Worm (Caenorhabditis elegans): Measurements from ENCODE around the gene ora-1.

DNA sequence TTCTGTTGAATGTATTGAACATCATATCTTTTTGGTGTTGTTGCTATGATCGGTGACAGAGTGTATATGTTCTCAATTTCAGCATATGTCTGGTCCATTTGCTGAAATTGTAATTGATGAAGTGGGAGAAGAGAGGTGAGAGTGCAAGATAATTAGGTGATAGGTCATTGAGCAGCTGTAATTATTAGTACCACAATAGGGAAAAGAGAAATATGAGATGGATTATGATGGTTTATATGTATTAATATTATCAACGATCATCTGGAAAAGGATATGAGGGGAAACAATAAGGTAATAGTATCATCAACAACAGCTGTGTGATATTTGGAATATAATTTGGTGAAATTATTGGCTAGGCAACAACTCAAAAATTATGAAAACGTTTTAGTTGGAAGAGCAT, 34.6 kb downstream of the ora-1 start, which contains the start of gene Y42H9B.3:
- TF ChIP-seq unc-86 (tag; optimal IDR thresholded peaks at IDR 0.05) (no peak), pqm-1 (tag; optimal IDR thresholded peaks at IDR 0.05) (no peak), ceh-45 (GFP tag; IDR thresholded peaks at IDR 0.05) (no peak), pax-1 (tag; optimal IDR thresholded peaks at IDR 0.05) (no peak), rnt-1 (tag; optimal IDR thresholded peaks at IDR 0.05) (no peak), ceh-9 (tag; optimal IDR thresholded peaks at IDR 0.05) (no peak), ets-4 (tag; optimal IDR thresholded peaks at IDR 0.05) (no peak), tbx-2 (tag; optimal IDR thresholded peaks at IDR 0.05) (no peak), pag-3 (tag; optimal IDR thresholded peaks at IDR 0.05; ENCODE audit: borderline replicate concordance) (no peak), ceh-48 (tag; optimal IDR thresholded peaks at IDR 0.05) (no peak)
